Worm (Caenorhabditis elegans): Measurements from ENCODE around the gene spig-1.

Gene spig-1

DNA sequence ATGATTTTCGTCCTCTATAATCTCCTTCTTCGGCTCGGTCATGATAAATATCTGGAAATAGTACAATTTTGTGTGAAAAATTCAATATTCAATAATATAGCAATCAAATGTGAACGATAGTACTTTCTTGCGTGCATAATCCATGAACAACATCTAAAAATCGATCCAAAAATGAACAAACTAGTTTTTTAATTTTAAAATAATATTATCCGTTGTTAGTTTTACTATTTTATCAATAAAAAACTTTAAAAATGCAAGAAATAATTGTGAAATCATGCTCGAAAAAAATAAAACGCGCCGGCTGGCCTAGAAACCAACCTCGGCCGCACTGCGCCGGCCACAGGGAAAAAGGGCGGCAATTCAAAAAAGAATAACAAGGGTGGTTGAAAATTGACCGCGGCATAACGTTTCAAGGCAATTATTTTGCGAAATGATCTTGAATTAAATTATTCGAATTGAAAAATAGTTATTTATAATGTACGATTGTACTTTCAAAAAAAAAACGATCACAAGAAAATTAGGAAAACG, 33.2 kb downstream of the spig-1 start, which contains the start of gene mys-1 (continued):
- TF ChIP-seq zip-5 (tag; optimal IDR thresholded peaks at IDR 0.05) = peak; percentile 77
- peak; percentile 63 for TF ChIP-seq fax-1 (tag; optimal IDR thresholded peaks at IDR 0.05)
- no peak for TF ChIP-seq dmd-4 (tag; optimal IDR thresholded peaks at IDR 0.05; ENCODE audit: borderline replicate concordance)
- no peak for TF ChIP-seq hlh-6 (tag; optimal IDR thresholded peaks at IDR 0.05)
- no peak for TF ChIP-seq Y22D7AL.16 (tag; optimal IDR thresholded peaks at IDR 0.05)
- no peak for TF ChIP-seq odd-2 (tag; optimal IDR thresholded peaks at IDR 0.05)
- TF ChIP-seq sox-2 (GFP tag; IDR thresholded peaks at IDR 0.05) = no peak
- no peak for TF ChIP-seq fkh-10 (GFP tag; optimal IDR thresholded peaks at IDR 0.05)
- peak; percentile 72 for TF ChIP-seq ceh-14 (tag; optimal IDR thresholded peaks at IDR 0.05)
- peak; percentile 92 for TF ChIP-seq C08G9.2 (tag; optimal IDR thresholded peaks at IDR 0.05)
- TF ChIP-seq ahr-1 (tag; optimal IDR thresholded peaks at IDR 0.05) = no peak
- TF ChIP-seq sdc-2 (tag; optimal IDR thresholded peaks at IDR 0.05) = no peak
- peak; percentile 21 for TF ChIP-seq eyg-1 (tag; optimal IDR thresholded peaks at IDR 0.05)
- peak; percentile 86 for TF ChIP-seq tbx-2 (tag; optimal IDR thresholded peaks at IDR 0.05)
- TF ChIP-seq mec-3 (tag; optimal IDR thresholded peaks at IDR 0.05; ENCODE audit: borderline replicate concordance) = peak; percentile 72
- peak; percentile 38 for TF ChIP-seq elt-2 (tag; optimal IDR thresholded peaks at IDR 0.05)
- TF ChIP-seq lin-11 (tag; optimal IDR thresholded peaks at IDR 0.05) = no peak
- no peak for TF ChIP-seq ceh-24 (tag; optimal IDR thresholded peaks at IDR 0.05)
- no peak for TF ChIP-seq syd-9 (tag; optimal IDR thresholded peaks at IDR 0.05)
- no peak for TF ChIP-seq ceh-9 (tag; optimal IDR thresholded peaks at IDR 0.05)
- no peak for TF ChIP-seq ceh-6 (GFP tag; optimal IDR thresholded peaks at IDR 0.05)
- no peak for TF ChIP-seq ama-1 (optimal IDR thresholded peaks at IDR 0.05)
- TF ChIP-seq che-1 (tag; optimal IDR thresholded peaks at IDR 0.05) = no peak
- no peak for TF ChIP-seq ceh-45 (GFP tag; IDR thresholded peaks at IDR 0.05)
- peak; percentile 58 for TF ChIP-seq ceh-34 (tag; optimal IDR thresholded peaks at IDR 0.05)
- no peak for TF ChIP-seq dve-1 (tag; optimal IDR thresholded peaks at IDR 0.05)
- TF ChIP-seq pag-3 (tag; optimal IDR thresholded peaks at IDR 0.05; ENCODE audit: borderline replicate concordance) = no peak
- no peak for TF ChIP-seq ceh-19 (GFP tag; optimal IDR thresholded peaks at IDR 0.05)
- TF ChIP-seq pha-4 (tag; optimal IDR thresholded peaks at IDR 0.05) = no peak
- TF ChIP-seq ref-2 (tag; optimal IDR thresholded peaks at IDR 0.05) = peak; percentile 73
- no peak for TF ChIP-seq C38D4.7 (GFP tag; optimal IDR thresholded peaks at IDR 0.05)
- no peak for TF ChIP-seq ceh-30 (tag; optimal IDR thresholded peaks at IDR 0.05)
- peak; percentile 1 for TF ChIP-seq unc-86 (tag; optimal IDR thresholded peaks at IDR 0.05)
- no peak for TF ChIP-seq unc-55 (GFP tag; optimal IDR thresholded peaks at IDR 0.05)
- peak; percentile 30 for TF ChIP-seq unc-42 (tag; optimal IDR thresholded peaks at IDR 0.05)
- TF ChIP-seq K09A11.1 (tag; optimal IDR thresholded peaks at IDR 0.05; ENCODE audit: insufficient read depth) = no peak
- TF ChIP-seq ceh-2 (tag; optimal IDR thresholded peaks at IDR 0.05) = peak; percentile 88
- no peak for TF ChIP-seq K02D7.2 (tag; optimal IDR thresholded peaks at IDR 0.05)
- peak; percentile 27 for TF ChIP-seq ztf-16 (tag; optimal IDR thresholded peaks at IDR 0.05)
- TF ChIP-seq T23F11.4 (GFP tag; optimal IDR thresholded peaks at IDR 0.05) = no peak

DNA sequence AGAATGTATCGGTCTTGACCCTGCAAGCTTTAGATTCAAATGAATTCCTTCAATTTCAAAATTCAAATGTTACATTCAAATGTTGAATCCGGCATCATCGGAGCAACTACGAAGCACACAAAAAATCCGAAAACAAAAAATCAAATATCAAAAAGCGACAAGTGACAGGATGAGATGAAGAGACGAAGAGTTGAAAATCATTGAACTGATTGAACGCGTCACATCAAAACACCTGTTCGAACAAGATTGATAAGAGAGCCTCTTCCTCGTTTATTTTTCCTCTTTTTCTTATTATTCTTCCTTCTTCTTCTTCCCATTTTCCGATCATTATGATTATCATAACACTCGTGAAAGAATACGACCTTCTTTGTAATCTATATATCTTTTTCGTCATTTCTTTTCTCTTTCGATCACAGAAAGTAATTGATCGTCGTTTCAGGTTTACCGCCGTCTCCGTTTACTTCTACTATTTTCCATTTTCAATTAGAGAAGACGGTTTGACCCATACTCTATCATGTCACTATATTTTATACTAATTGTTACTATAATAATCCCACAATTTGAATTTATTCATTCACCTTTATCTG, 34.1 kb downstream of the spig-1 start, which contains the start of gene VC5.2:
Gene VC5.2, plus strand, starts transcription at position 439 of the 587 bp plus-strand sequence.
- TF ChIP-seq unc-55 (GFP tag; optimal IDR thresholded peaks at IDR 0.05) (peak; percentile 72), elt-4 (tag; optimal IDR thresholded peaks at IDR 0.05) (no peak)

All from whole organism, late embryonic.